Worm (Caenorhabditis elegans) whole organism, L2 larva: ENCODE measurements around the gene mrps-24.

ENCODE experiments used
- ZK546.5 ChIP-seq: sonication (generic microtip); optimal IDR thresholded peaks from 2 replicates; lab custom pipeline; 2017; ENCODE audit warnings: missing biosample characterization, missing genetic modification characterization
- dmd-4 ChIP-seq: sonication (generic microtip); optimal IDR thresholded peaks from 2 replicates; lab custom pipeline; 2017; ENCODE audit warnings: missing biosample characterization, missing genetic modification characterization
- lin-13 ChIP-seq: fragments of 150-350 bp; optimal IDR thresholded peaks from 2 replicates; lab custom pipeline; 2014; ENCODE audit warnings: missing biosample characterization, missing genetic modification reagents, missing genetic modification characterization
- mdl-1 ChIP-seq, 2 experiments: fragments of 150-350 bp in 1 of 2; sonication (generic microtip) in 1 of 2; optimal IDR thresholded peaks; 2 replicates each; lab custom pipeline; 2017; ENCODE audit warnings: missing biosample characterization in 2 of 2, missing genetic modification characterization in 2 of 2
- nhr-11 ChIP-seq: fragments of 150-350 bp; optimal IDR thresholded peaks from 2 replicates; lab custom pipeline; 2014; ENCODE audit warnings: missing biosample characterization, missing genetic modification characterization
- nhr-23 ChIP-seq: fragments of 150-350 bp; optimal IDR thresholded peaks from 2 replicates; lab custom pipeline; 2014; ENCODE audit warnings: missing biosample characterization, missing genetic modification reagents, missing genetic modification characterization
- unc-55 ChIP-seq: fragments of 150-350 bp; sonication (generic microtip); optimal IDR thresholded peaks from 3 replicates; lab custom pipeline; 2014; ENCODE audit warnings: missing biosample characterization, missing genetic modification reagents, missing genetic modification characterization
- ztf-1 ChIP-seq: fragments of 200-800 bp; sonication (Bioruptor generic); conservative IDR thresholded peaks from 2 replicates; pipeline ENCODE4 v1.3.6; 2022; ENCODE audit warnings: missing genetic modification characterization, missing compliant biosample characterization

DNA sequence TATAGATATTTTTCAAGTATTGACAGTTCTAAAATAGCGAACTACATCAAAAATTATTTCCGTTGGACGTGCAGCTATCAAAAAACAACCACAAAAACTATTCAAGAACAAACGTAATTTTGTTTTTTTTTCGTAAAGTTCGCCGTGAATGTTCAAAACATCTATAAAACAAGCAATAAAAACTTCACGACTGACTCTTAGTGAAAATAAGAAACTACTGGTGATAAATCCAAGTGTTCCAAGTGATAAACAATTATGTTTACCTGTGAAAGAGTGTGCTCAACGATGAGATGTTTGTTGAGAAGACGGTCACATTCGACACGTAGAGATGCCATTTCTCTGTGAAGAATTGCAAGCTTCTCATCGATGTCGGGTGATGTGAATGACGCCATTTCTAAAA is 13.0 kb downstream of the mrps-24 start, which contains the start of gene C50F7.6:
- TF ChIP-seq dmd-4 (tag; lab: Kevin White, UChicago) (no peak), lin-13 (GFP tag; lab: Kevin White, UChicago) (no peak), mdl-1 (tag; optimal IDR thresholded peaks at IDR 0.05; lab: Kevin White, UChicago) (no peak), nhr-11 (tag; lab: Kevin White, UChicago) (no peak), unc-55 (GFP tag; lab: Kevin White, UChicago) (no peak), ztf-1 (no peak), ZK546.5 (tag; lab: Kevin White, UChicago) (no peak), nhr-23 (tag; lab: Kevin White, UChicago) (no peak)
